Worm (Caenorhabditis elegans): ENCODE results near the gene fbxa-65.

The fbxa-65 gene

DNA sequence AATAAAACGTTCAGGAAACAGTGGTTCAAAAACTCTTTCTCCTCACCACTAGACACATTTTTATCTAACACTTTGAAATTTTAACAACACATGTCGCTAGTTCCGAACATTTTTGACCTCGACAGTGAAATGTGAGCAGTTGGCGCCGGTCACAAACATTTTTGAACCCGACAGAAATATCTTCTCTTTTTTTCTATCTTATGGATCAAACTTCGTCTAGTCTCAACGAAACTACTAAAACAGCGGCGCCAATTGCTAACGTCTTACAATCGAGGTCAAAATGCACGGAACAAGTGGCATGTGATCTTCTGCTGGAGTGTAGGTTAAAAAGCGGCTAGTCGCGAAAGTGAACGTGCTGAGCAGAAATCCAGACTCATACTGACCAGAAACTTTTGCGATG is 2.3 kb downstream of the fbxa-65 start:
- TF ChIP-seq unc-62 (GFP tag; optimal IDR thresholded peaks at IDR 0.05): no peak

DNA sequence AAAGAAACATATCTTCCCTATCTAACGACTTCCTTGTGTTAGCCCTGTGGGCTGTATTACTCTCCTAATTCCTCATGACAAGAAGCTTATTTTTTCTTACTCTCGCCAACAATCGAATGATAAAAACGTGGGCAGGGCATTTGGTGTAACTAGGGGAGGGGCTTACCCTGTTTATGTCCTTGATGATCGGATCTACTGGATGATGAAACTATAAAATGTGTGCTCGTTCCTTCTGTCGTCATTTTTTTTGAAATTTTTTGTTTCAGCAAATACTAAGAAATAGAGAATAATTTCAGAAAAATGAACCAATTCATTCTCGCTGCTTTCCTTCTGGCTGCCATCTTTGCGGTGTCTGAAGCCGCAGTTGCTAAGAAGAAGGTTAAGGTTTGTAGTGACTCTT is 3.8 kb downstream of the fbxa-65 start, which contains the start of gene C17B7.3:
C17B7.3 (plus strand) TSS at position 301 of the 400 bp plus-strand sequence.
- TF ChIP-seq unc-62 (GFP tag; optimal IDR thresholded peaks at IDR 0.05): no peak

ce11 chrV:3341906-3342305 is 4.4 kb downstream of the fbxa-65 start, which contains the start of gene C17B7.10:
C17B7.10 (minus strand) TSS chrV:3342006.
- TF ChIP-seq unc-62 (GFP tag; optimal IDR thresholded peaks at IDR 0.05): no peak

ce11 chrV:3339009-3339408 is 7.3 kb downstream of the fbxa-65 start, which contains the start of gene C17B7.4:
C17B7.4 (plus strand) TSS chrV:3339309.
- no peak for TF ChIP-seq unc-62 (GFP tag; optimal IDR thresholded peaks at IDR 0.05)

- no peak for TF ChIP-seq unc-62 (GFP tag; optimal IDR thresholded peaks at IDR 0.05)
Observed at ce11 chrV:3333334-3333733, 12.9 kb downstream of the fbxa-65 start, which contains the start of gene C17B7.5. C17B7.5 (plus strand) TSS chrV:3333634.

DNA sequence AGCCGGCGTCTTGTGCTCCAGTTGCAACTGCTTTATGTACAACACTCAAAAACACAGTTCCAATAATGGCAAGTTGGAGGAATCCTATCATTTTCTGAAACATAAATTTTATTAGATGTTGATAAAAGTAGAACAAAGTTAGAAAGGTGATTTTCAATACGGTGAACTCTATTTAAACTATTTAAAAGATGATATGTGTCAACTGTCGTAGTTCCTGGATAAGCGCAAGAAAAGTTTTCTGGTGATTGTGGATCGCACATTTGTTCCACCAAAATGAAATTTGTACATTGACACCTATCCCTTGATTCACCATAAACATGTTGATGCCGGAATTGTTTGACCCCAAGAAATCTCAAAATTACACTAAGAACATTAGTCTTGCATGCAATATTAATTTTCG is 14.3 kb downstream of the fbxa-65 start, which contains the start of gene C17B7.9:
C17B7.9 (minus strand) TSS at position 101 of the 400 bp plus-strand sequence.
- no peak for TF ChIP-seq unc-62 (GFP tag; optimal IDR thresholded peaks at IDR 0.05)

DNA sequence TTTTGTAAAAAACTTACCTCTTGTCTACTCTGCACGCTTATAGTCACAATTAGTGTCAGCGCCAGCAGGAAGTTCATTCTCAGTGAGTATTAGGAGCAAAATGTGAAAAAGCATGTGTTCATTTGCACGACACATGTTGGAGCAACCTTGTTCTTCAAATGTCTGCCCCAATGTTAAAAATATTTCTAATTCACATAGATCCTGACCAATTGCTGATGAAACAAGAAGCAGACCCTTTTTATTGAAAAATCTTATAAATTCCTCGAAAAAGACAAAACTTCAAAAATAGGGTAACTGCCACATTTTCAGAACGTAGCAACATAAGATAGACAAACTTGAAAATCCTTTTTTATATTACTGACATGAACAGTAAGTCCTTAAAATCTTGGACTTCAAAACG is 22.1 kb downstream of the fbxa-65 start, which contains the start of gene C17B7.8:
C17B7.8 (minus strand) TSS at position 101 of the 400 bp plus-strand sequence.
- TF ChIP-seq unc-62 (GFP tag; optimal IDR thresholded peaks at IDR 0.05): no peak

DNA sequence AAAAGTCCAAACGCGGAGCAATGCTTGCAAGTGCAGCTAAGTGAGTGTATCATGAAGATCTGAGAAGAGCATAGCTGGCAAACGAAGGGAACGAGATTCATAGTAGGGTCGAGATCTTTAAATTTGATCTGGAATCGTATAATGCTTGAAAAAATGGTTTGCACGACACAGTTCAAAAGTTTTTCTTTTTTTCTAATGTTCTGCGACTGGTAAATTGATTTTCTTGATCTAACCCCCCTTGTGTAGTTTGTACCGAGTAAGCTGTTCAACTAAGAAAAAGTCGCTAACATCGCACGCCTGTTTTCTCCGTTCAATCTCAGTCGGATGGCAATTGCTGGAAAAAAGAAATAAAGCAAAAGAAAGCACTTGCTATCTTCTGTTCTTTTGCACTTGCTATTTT is 25.9 kb downstream of the fbxa-65 start, which contains the start of gene C17B7.14:
C17B7.14 (minus strand) TSS at position 101 of the 400 bp plus-strand sequence.
- no peak for TF ChIP-seq unc-62 (GFP tag; optimal IDR thresholded peaks at IDR 0.05)

- no peak for TF ChIP-seq unc-62 (GFP tag; optimal IDR thresholded peaks at IDR 0.05)
Observed at ce11 chrV:3320005-3320404, 26.3 kb downstream of the fbxa-65 start, which contains the start of gene F35F10.14. F35F10.14 (minus strand) TSS chrV:3320105.

DNA sequence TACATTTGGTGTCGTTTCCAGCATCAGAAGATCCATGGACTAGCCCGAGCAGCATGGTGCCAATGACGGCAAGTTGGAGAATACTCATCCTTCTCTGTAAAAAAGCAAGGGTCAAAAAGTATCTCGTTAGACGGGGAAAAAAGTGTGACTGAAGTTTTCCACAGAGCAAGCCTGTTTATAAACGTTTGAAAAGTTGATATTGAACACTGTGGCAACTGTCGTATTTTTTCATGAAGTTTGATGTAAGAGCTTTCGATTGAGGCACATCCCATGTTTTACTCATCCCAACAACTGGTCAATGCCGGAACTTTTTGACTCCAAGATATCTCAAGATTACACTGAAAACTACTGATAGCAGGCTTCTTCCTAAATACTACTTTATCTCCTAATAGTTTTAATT is 27.3 kb downstream of the fbxa-65 start, which contains the start of gene F35F10.13:
F35F10.13 (minus strand) TSS at position 101 of the 400 bp plus-strand sequence.
- TF ChIP-seq unc-62 (GFP tag; optimal IDR thresholded peaks at IDR 0.05): no peak

DNA sequence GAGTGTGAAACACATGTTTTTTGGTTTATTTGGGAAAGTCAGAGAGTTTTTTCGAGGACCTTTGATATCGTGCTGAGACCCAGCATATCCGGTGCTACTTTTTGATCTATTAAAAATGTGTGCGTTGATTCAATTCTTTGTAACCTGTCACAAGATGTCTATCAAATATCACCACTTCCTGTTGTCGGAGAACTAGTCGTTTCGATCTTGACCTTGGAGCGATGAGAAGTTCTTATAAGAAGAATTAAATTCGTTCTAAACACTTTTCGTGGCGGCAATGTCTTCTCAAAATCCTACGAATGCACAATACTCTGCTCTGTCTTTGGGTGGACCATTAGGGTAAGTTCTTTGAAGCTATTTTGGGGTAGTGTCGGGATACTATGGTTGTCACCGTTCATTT is 30.2 kb downstream of the fbxa-65 start, which contains the start of gene F35F10.1:
F35F10.1 (plus strand) TSS at position 200 of the 400 bp plus-strand sequence.
- TF ChIP-seq unc-62 (GFP tag; optimal IDR thresholded peaks at IDR 0.05): no peak

- no peak for TF ChIP-seq unc-62 (GFP tag; optimal IDR thresholded peaks at IDR 0.05)
Observed at ce11 chrV:3315308-3315707, 31.0 kb downstream of the fbxa-65 start, which contains the start of gene arrd-19. arrd-19 (minus strand) TSS chrV:3315516.

ce11 chrV:3312067-3312666 is 34.1 kb downstream of the fbxa-65 start, which contains the start of gene arrd-18:
arrd-18 (minus strand) TSS chrV:3312117.
- no peak for TF ChIP-seq unc-62 (GFP tag; optimal IDR thresholded peaks at IDR 0.05)

DNA sequence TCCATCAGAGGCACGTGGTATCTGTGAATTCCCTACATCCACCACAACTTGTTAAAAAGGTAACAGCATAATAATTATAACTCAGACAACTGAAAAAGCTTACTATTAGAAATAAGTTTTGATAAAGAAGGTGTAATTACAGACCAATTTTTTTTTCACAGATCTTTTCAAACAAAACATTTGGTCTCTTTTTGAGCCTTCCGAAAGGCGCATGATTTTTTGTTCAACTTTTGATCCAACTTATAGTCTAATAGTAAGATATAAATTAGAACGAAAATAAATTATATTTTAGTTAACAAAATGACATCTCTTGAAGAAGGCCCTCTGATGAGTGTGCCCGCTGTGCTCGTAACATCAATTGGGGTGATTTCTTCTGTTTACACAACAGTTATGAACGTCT is 38.1 kb downstream of the fbxa-65 start, which contains the start of gene srbc-3:
srbc-3 (plus strand) TSS at position 301 of the 400 bp plus-strand sequence.
- no peak for TF ChIP-seq unc-62 (GFP tag; optimal IDR thresholded peaks at IDR 0.05)

DNA sequence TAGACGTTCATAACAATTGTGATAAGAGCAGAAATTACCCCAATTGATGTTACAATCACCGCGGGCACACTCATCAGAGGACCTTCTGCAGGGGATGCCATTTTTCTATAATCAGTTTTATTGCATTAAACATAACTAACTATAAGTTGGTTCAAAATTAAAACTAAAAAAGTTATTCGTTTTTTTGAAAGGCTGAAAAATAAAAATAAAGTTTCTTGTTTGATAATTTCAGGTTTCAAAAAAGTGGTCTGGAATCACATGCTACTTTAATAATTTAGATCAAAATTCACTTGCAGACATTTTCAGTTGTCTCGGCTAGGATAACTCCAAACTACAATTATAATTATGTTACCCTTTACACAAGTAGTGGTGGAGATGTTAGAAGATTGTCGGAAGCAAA is 44.4 kb downstream of the fbxa-65 start, which contains the start of gene srbc-1:
srbc-1 (minus strand) TSS at position 101 of the 400 bp plus-strand sequence.
- TF ChIP-seq unc-62 (GFP tag; optimal IDR thresholded peaks at IDR 0.05): no peak

DNA sequence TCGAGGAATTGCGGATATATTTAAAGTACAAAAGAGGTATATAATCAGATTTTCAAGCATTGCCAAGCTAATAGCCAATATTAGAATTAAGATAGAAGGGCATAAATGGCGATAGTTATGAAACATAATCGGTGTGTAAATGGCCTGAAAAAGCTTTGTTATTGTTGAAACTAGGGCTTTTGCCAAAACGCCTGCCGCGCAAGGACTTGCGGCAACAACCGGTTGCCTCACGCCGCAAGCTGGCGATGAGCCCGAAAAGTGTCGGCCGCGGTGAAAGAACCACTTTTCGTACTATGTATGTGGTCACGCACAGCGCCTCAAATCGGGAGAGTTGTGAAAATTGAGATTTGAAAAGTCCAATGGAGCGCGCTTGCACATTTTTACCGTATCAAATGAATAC is 46.8 kb downstream of the fbxa-65 start:
- no peak for TF ChIP-seq unc-62 (GFP tag; optimal IDR thresholded peaks at IDR 0.05)

- TF ChIP-seq unc-62 (GFP tag; optimal IDR thresholded peaks at IDR 0.05): no peak
Observed at ce11 chrV:3297764-3298163, 48.5 kb downstream of the fbxa-65 start, which contains the start of gene srx-122. srx-122 (minus strand) TSS chrV:3297864.
